Worm (Caenorhabditis elegans): ENCODE data around the gene fbxb-91.

fbxb-91 gene

DNA sequence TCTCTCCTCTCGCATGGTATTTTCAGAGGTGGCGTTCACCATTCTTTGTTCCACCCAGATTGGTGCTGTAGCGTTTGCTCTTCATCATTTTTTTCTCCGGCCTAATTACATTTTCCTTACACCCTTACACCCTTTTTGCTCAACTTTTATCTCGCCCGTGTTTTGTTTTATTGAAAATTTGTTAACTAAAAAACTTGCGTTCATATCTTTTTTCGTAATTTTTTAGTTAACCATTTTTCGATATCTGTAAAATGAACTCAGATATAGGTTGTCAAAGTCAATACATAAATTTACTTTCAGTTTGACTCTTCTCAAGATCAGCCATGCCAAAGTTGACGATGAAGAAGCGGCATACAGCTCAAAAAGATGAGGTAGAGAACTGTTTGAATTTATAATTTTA, 9.0 kb downstream of the fbxb-91 start, which contains the start of gene F12E12.1:
Gene F12E12.1 (plus strand): TSS at position 301 of the 400 bp plus-strand sequence.
- TF ChIP-seq nfya-1 (tag; optimal IDR thresholded peaks at IDR 0.05) = no peak
- no peak for TF ChIP-seq elt-2 (tag; optimal IDR thresholded peaks at IDR 0.05)
- no peak for TF ChIP-seq ceh-2 (tag; optimal IDR thresholded peaks at IDR 0.05)
- no peak for TF ChIP-seq unc-86 (tag; optimal IDR thresholded peaks at IDR 0.05)
- TF ChIP-seq hlh-15 (tag; optimal IDR thresholded peaks at IDR 0.05) = no peak
- no peak for TF ChIP-seq C08G9.2 (tag; optimal IDR thresholded peaks at IDR 0.05)
- TF ChIP-seq pros-1 (tag; optimal IDR thresholded peaks at IDR 0.05) = no peak
- TF ChIP-seq K09A11.1 (tag; optimal IDR thresholded peaks at IDR 0.05; ENCODE audit: insufficient read depth) = no peak
- TF ChIP-seq unc-3 (GFP tag; conservative IDR thresholded peaks at IDR 0.05) = no peak
- no peak for TF ChIP-seq unc-3 (tag; optimal IDR thresholded peaks at IDR 0.05)
- no peak for TF ChIP-seq fkh-10 (GFP tag; optimal IDR thresholded peaks at IDR 0.05)
- TF ChIP-seq che-1 (tag; optimal IDR thresholded peaks at IDR 0.05) = no peak
- no peak for TF ChIP-seq ceh-19 (GFP tag; optimal IDR thresholded peaks at IDR 0.05)
- no peak for TF ChIP-seq sox-2 (GFP tag; IDR thresholded peaks at IDR 0.05)
- no peak for TF ChIP-seq ceh-31 (tag; optimal IDR thresholded peaks at IDR 0.05)
- no peak for TF ChIP-seq pat-9 (tag; optimal IDR thresholded peaks at IDR 0.05)
- no peak for TF ChIP-seq ztf-16 (tag; optimal IDR thresholded peaks at IDR 0.05)
- no peak for TF ChIP-seq T23F11.4 (GFP tag; optimal IDR thresholded peaks at IDR 0.05)
- no peak for TF ChIP-seq pag-3 (tag; optimal IDR thresholded peaks at IDR 0.05; ENCODE audit: borderline replicate concordance)
- TF ChIP-seq ceh-9 (tag; optimal IDR thresholded peaks at IDR 0.05) = no peak
- no peak for TF ChIP-seq pha-2 (tag; optimal IDR thresholded peaks at IDR 0.05)

DNA sequence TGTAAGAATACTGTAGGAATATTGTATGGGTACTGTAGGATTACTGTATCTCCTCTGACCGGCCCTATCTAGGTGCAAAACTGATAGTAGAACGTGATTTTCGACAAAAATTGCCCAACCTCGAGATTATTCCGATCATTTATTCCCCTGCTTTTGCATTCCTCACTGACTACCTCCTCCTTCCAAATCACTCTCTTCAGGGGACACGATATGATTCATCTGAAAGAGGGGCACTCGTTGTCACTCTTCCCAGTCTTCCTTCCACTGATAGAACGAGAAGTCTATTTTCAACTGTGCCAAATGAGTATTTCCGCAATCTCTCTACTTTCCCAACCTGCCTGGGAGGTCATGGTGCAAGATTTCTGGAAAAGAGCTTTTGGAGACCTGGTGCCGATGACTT, 10.9 kb downstream of the fbxb-91 start, which contains the start of gene F12E12.2:
Gene F12E12.2 (plus strand): TSS at position 301 of the 400 bp plus-strand sequence.
- TF ChIP-seq nhr-232 (tag; optimal IDR thresholded peaks at IDR 0.05) = no peak
- no peak for TF ChIP-seq pqm-1 (tag; optimal IDR thresholded peaks at IDR 0.05)
- TF ChIP-seq rnt-1 (tag; optimal IDR thresholded peaks at IDR 0.05) = no peak
- no peak for TF ChIP-seq ceh-45 (GFP tag; IDR thresholded peaks at IDR 0.05)
- no peak for TF ChIP-seq Y22D7AL.16 (tag; optimal IDR thresholded peaks at IDR 0.05)
- no peak for TF ChIP-seq che-1 (tag; optimal IDR thresholded peaks at IDR 0.05)
- TF ChIP-seq fax-1 (tag; optimal IDR thresholded peaks at IDR 0.05) = no peak
- no peak for TF ChIP-seq mec-3 (tag; optimal IDR thresholded peaks at IDR 0.05; ENCODE audit: borderline replicate concordance)
- TF ChIP-seq ceh-6 (GFP tag; optimal IDR thresholded peaks at IDR 0.05) = no peak
- TF ChIP-seq C08G9.2 (tag; optimal IDR thresholded peaks at IDR 0.05) = no peak
- no peak for TF ChIP-seq madf-2 (tag; optimal IDR thresholded peaks at IDR 0.05)
- TF ChIP-seq sdc-2 (tag; optimal IDR thresholded peaks at IDR 0.05) = no peak
- no peak for TF ChIP-seq ztf-16 (tag; optimal IDR thresholded peaks at IDR 0.05)
- TF ChIP-seq odd-2 (tag; optimal IDR thresholded peaks at IDR 0.05) = no peak
- TF ChIP-seq K09A11.1 (tag; optimal IDR thresholded peaks at IDR 0.05; ENCODE audit: insufficient read depth) = no peak
- no peak for TF ChIP-seq ceh-19 (GFP tag; optimal IDR thresholded peaks at IDR 0.05)

ce11 chrII:3736893-3737375, 13.7 kb downstream of the fbxb-91 start, which contains the start of gene F12E12.6:
TSS of gene F12E12.6 (minus strand) at chrII:3736943.
- TF ChIP-seq unc-3 (GFP tag; conservative IDR thresholded peaks at IDR 0.05) = no peak
- TF ChIP-seq unc-3 (tag; optimal IDR thresholded peaks at IDR 0.05) = no peak
- TF ChIP-seq hlh-8 (tag; optimal IDR thresholded peaks at IDR 0.05) = no peak
- no peak for TF ChIP-seq ama-1 (optimal IDR thresholded peaks at IDR 0.05)
- TF ChIP-seq odd-2 (tag; optimal IDR thresholded peaks at IDR 0.05) = no peak
- TF ChIP-seq elt-2 (tag; optimal IDR thresholded peaks at IDR 0.05) = no peak
- no peak for TF ChIP-seq ceh-22 (tag; optimal IDR thresholded peaks at IDR 0.05)
- TF ChIP-seq npax-4 (tag; optimal IDR thresholded peaks at IDR 0.05) = no peak
- no peak for TF ChIP-seq sdc-2 (tag; optimal IDR thresholded peaks at IDR 0.05)

- TF ChIP-seq ceh-22 (tag; optimal IDR thresholded peaks at IDR 0.05) (no peak), ceh-34 (tag; optimal IDR thresholded peaks at IDR 0.05) (no peak), ets-4 (tag; optimal IDR thresholded peaks at IDR 0.05) (no peak), eyg-1 (tag; optimal IDR thresholded peaks at IDR 0.05) (no peak), pqm-1 (tag; optimal IDR thresholded peaks at IDR 0.05) (no peak), F13H6.1 (tag; optimal IDR thresholded peaks at IDR 0.05) (no peak)
Measured at ce11 chrII:3731723-3732122, 18.9 kb downstream of the fbxb-91 start, which contains the start of the genes sdz-12 and bath-31. TSS of gene sdz-12 (minus strand) at chrII:3731823. TSS of gene bath-31 (plus strand) at chrII:3731973.

All from whole organism, late embryonic.